Worm (Caenorhabditis elegans): ENCODE measurements around the gene T08G3.13.

DNA sequence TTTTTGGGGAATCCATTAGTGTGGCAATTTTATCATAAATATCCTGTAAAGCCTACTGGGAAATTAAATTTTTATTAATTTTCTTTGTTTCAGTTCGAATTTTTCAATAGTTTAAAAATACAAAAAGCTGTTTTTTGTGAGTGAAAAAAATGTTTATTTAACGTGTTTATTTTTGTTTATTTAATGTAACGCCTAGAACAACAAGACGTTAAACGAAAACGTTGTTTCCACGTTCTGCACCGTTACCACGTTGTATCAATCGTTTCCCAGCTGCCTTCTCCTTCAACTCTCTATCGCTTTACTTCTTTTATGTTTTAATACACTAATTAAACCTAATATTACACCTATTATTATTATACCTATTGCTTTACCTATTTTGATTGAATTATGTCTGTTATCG is at the start of gene T08G3.13:
- TF ChIP-seq mdl-1 (tag; optimal IDR thresholded peaks at IDR 0.05) (no peak), nhr-43 (tag; optimal IDR thresholded peaks at IDR 0.05; ENCODE audit: poor library complexity, severe bottlenecking) (no peak), nhr-25 (tag; optimal IDR thresholded peaks at IDR 0.05) (no peak), nhr-12 (tag; optimal IDR thresholded peaks at IDR 0.05) (no peak), skn-1 (tag; optimal IDR thresholded peaks at IDR 0.05) (no peak), ama-1 (optimal IDR thresholded peaks at IDR 0.05) (no peak)
